Worm (Caenorhabditis elegans) whole organism, midembryonic: Measurements from ENCODE around the gene ddl-3.

Experiments used
- T22C8.4 ChIP-seq: fragments of 200-800 bp; sonication (Bioruptor generic); IDR thresholded peaks from 2 replicates; pipeline ENCODE4 v1.3.6; 2022; ENCODE audit warnings: missing genetic modification characterization, missing compliant biosample characterization
- cog-1 ChIP-seq: sonication (generic microtip); optimal IDR thresholded peaks from 2 replicates; lab custom pipeline; 2016; ENCODE audit warnings: missing genetic modification characterization, missing compliant biosample characterization
- flt-1 ChIP-seq: fragments of 200-800 bp; sonication (Bioruptor generic); IDR thresholded peaks from 2 replicates; pipeline ENCODE4 v1.3.6; 2022; ENCODE audit warnings: missing genetic modification characterization, missing compliant biosample characterization
- klf-2 ChIP-seq: fragments of 200-800 bp; sonication (Bioruptor generic); conservative IDR thresholded peaks from 2 replicates; pipeline ENCODE4 v1.3.6; 2022; ENCODE audit warnings: missing genetic modification reagents, missing genetic modification characterization, missing compliant biosample characterization
- med-1 ChIP-seq: sonication (generic microtip); optimal IDR thresholded peaks from 2 replicates; lab custom pipeline; 2017; ENCODE audit warnings: missing genetic modification characterization, mild to moderate bottlenecking, missing compliant biosample characterization, antibody characterized with exemption, missing genetic modification reagents; ENCODE audit not compliant: insufficient read depth
- ref-1 ChIP-seq: fragments of 200-800 bp; sonication (Bioruptor generic); conservative IDR thresholded peaks from 2 replicates; pipeline ENCODE4 v1.3.6; 2022; ENCODE audit warnings: missing genetic modification reagents, missing genetic modification characterization, missing compliant biosample characterization
- tab-1 ChIP-seq: fragments of 200-800 bp; sonication (Bioruptor generic); IDR thresholded peaks from 2 replicates; pipeline ENCODE4 v1.3.6; 2022; ENCODE audit warnings: missing genetic modification characterization, missing compliant biosample characterization
- ztf-23 ChIP-seq: fragments of 200-800 bp; sonication (Bioruptor generic); IDR thresholded peaks from 2 replicates; pipeline ENCODE4 v1.3.6; 2022; ENCODE audit warnings: missing genetic modification reagents, missing genetic modification characterization, missing compliant biosample characterization
- ztf-29 ChIP-seq: fragments of 200-800 bp; sonication (Bioruptor generic); IDR thresholded peaks from 2 replicates; pipeline ENCODE4 v1.3.6; 2022; ENCODE audit warnings: missing genetic modification reagents, missing genetic modification characterization, missing compliant biosample characterization

Gene ddl-3

ce11 chrII:14294390-14294789, 49.9 kb downstream of the ddl-3 start:
- TF ChIP-seq flt-1 (GFP tag; lab: Robert Waterston, UW) (no peak), ztf-29 (no peak), cog-1 (no peak), T22C8.4 (GFP tag; lab: Robert Waterston, UW) (no peak), ztf-23 (no peak), tab-1 (no peak), med-1 (GFP tag; lab: Kevin White, UChicago) (no peak), klf-2 (GFP tag; lab: Robert Waterston, UW) (no peak), ref-1 (GFP tag; lab: Robert Waterston, UW) (no peak)

ce11 chrII:14292519-14292918, 51.7 kb downstream of the ddl-3 start, which contains the start of gene Y54G11A.4:
TSS of gene Y54G11A.4 (plus strand) at chrII:14292819.
- TF ChIP-seq ref-1 (GFP tag; lab: Robert Waterston, UW), result no peak
- TF ChIP-seq tab-1, result no peak
- TF ChIP-seq ztf-29, result no peak
- TF ChIP-seq flt-1 (GFP tag; lab: Robert Waterston, UW), result no peak
- no peak for TF ChIP-seq T22C8.4 (GFP tag; lab: Robert Waterston, UW)
- no peak for TF ChIP-seq ztf-23
- TF ChIP-seq med-1 (GFP tag; lab: Kevin White, UChicago), result no peak
- no peak for TF ChIP-seq klf-2 (GFP tag; lab: Robert Waterston, UW)
- no peak for TF ChIP-seq cog-1

ce11 chrII:14290846-14291245, 53.4 kb downstream of the ddl-3 start:
- TF ChIP-seq cog-1 (no peak), ztf-23 (no peak), T22C8.4 (GFP tag; lab: Robert Waterston, UW) (no peak), tab-1 (no peak), klf-2 (GFP tag; lab: Robert Waterston, UW) (no peak), flt-1 (GFP tag; lab: Robert Waterston, UW) (no peak), ztf-29 (no peak), ref-1 (GFP tag; lab: Robert Waterston, UW) (no peak), med-1 (GFP tag; lab: Kevin White, UChicago) (no peak)
